Worm (Caenorhabditis elegans): Measurements from ENCODE around the gene panl-3.

DNA sequence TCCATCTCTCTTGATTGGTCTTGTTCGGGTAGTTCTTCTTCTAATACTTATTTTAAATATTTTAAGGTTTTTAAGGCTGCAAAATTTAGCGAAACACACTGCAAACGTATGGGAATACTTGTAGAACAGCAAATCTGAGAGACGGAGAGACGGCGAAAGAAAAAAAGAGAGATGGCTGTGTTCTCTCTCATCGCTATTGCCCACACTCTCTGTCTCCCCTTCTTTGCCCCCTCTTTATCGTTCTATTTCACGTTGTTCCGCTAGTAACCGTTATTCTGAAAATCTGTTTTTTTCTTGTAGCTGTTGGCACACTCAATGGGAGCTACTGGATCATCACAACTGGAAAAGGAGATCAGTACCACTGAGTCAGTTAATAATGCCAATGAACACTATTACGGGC lies 42.5 kb upstream of the panl-3 start, which contains the start of gene usp-46:
- TF ChIP-seq W03F9.2 (tag; optimal IDR thresholded peaks at IDR 0.05) (no peak), him-1 (tag; optimal IDR thresholded peaks at IDR 0.05) (no peak)
